4 fruit fly cellular contexts compared by ENCODE assay signal in the genomic region with DNA sequence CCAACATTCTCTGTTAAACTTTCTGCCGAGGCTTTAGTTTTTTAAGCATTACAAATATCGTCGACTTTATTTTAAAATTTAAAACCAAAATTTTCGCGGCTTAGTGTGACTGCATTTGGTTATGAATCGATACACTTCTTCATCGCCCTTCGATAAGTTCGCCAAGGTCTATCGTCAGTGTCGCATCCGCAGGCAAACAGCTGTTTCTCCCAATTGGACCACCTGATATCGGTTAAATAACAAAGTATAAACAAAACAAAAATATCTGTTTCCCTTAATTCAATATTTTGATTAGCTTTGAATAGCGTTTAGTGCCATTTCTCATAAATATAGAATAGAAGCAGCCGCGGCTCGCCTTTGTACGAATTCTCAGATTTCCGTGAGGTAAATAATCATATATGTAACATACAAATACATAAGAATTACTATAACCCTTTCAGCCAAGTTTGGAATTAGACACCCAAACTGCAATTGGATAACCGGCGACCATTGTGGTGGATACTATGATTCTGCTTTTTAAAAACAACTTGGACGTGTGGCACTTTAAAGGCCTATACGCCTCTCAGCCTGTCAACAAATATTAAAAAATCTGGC.
TF ChIP-seq lines count a peak whose summit lies in the region.

A gene (plus strand): TSS at position 219 of the 594 bp plus-strand sequence.

- TF ChIP-seq CTCF in whole organism, embryonic (GFP tag; optimal IDR thresholded peaks at IDR 0.05; lab: Kevin White, UChicago) = no peak

TF ChIP-seq in whole organism, adult, 20 proteins besides CTCF, POLR2A, EP300 and RAD21:
- TF ChIP-seq CG11617 (GFP tag; optimal IDR thresholded peaks at IDR 0.05; lab: Kevin White, UChicago) = no peak
- peak; percentile 70 for TF ChIP-seq bab1 (GFP tag; optimal IDR thresholded peaks at IDR 0.05; lab: Kevin White, UChicago)
- TF ChIP-seq CG12768 (GFP tag; optimal IDR thresholded peaks at IDR 0.05; lab: Kevin White, UChicago) = no peak

TF ChIP-seq in whole organism, embryonic, 481 proteins besides CTCF, POLR2A, EP300 and RAD21 (continues in another document):
- no peak for TF ChIP-seq CG11247 (GFP tag; IDR thresholded peaks at IDR 0.05; lab: Robert Waterston, UW)
- peak; percentile 90 for TF ChIP-seq CG2116 (GFP tag; optimal IDR thresholded peaks at IDR 0.05; lab: Kevin White, UChicago)
- TF ChIP-seq nau (GFP tag; optimal IDR thresholded peaks at IDR 0.05; lab: Kevin White, UChicago) = no peak
- peak; percentile 80 for TF ChIP-seq Dll (GFP tag; IDR thresholded peaks at IDR 0.05; lab: Robert Waterston, UW; ENCODE audit: partially characterized antibody)
- TF ChIP-seq CG14710 (tag; optimal IDR thresholded peaks at IDR 0.05; lab: Kevin White, UChicago) = peak; percentile 27
- TF ChIP-seq crp (GFP tag; optimal IDR thresholded peaks at IDR 0.05; lab: Kevin White, UChicago) = peak; percentile 67 to 96
- peak; percentile 61 for TF ChIP-seq BEAF-32 (GFP tag; optimal IDR thresholded peaks at IDR 0.05; lab: Kevin White, UChicago)
- peak; percentile 51 for TF ChIP-seq gfzf (GFP tag; optimal IDR thresholded peaks at IDR 0.05; lab: Kevin White, UChicago)
- TF ChIP-seq CG32532 (GFP tag; IDR thresholded peaks at IDR 0.05; lab: Robert Waterston, UW) = no peak
- TF ChIP-seq sna (GFP tag; IDR thresholded peaks at IDR 0.05; lab: Robert Waterston, UW; ENCODE audit: partially characterized antibody) = peak; percentile 80
- peak; percentile 28 for TF ChIP-seq CG11504 (tag; optimal IDR thresholded peaks at IDR 0.05; lab: Kevin White, UChicago)
- peak; percentile 97 for TF ChIP-seq E2f2 (GFP tag; IDR thresholded peaks at IDR 0.05; lab: Robert Waterston, UW)
- no peak for TF ChIP-seq HLH3B (GFP tag; IDR thresholded peaks at IDR 0.05; lab: Robert Waterston, UW)
- peak; percentile 25; the same call in 1 of the 3 replicates for TF ChIP-seq Doc3 (GFP tag; IDR thresholded peaks at IDR 0.05; lab: Robert Waterston, UW; ENCODE audit: partially characterized antibody)
- TF ChIP-seq Bgb (GFP tag; IDR thresholded peaks at IDR 0.05; lab: Robert Waterston, UW; ENCODE audit: partially characterized antibody) = peak; percentile 70
- TF ChIP-seq nmo (GFP tag; optimal IDR thresholded peaks at IDR 0.05; lab: Kevin White, UChicago) = peak; percentile 12
- peak; percentile 69 for TF ChIP-seq kah (GFP tag; optimal IDR thresholded peaks at IDR 0.05; lab: Kevin White, UChicago)
- TF ChIP-seq Sry-δ (GFP tag; optimal IDR thresholded peaks at IDR 0.05; lab: Kevin White, UChicago) = peak; percentile 88
- peak; percentile 76 for TF ChIP-seq CG6791 (GFP tag; IDR thresholded peaks at IDR 0.05; lab: Robert Waterston, UW; ENCODE audit: partially characterized antibody)
- TF ChIP-seq unc-4 (GFP tag; IDR thresholded peaks at IDR 0.05; lab: Robert Waterston, UW; ENCODE audit: partially characterized antibody) = peak; percentile 78
- TF ChIP-seq trh (GFP tag; optimal IDR thresholded peaks at IDR 0.05; lab: Kevin White, UChicago) = no peak
- no peak for TF ChIP-seq Hr3 (GFP tag; optimal IDR thresholded peaks at IDR 0.05; lab: Kevin White, UChicago)
- peak; percentile 17 for TF ChIP-seq Neu2 (GFP tag; optimal IDR thresholded peaks at IDR 0.05; lab: Kevin White, UChicago; ENCODE audit: borderline replicate concordance)
- peak; percentile 78 for TF ChIP-seq CG9797 (GFP tag; optimal IDR thresholded peaks at IDR 0.05; lab: Kevin White, UChicago)
- TF ChIP-seq MBD-R2 (GFP tag; IDR thresholded peaks at IDR 0.05; lab: Robert Waterston, UW) = peak; percentile 77

TF ChIP-seq in whole organism, prepupa, 60 proteins besides CTCF, POLR2A, EP300 and RAD21:
- peak; percentile 66 for TF ChIP-seq vri (GFP tag; optimal IDR thresholded peaks at IDR 0.05; lab: Kevin White, UChicago)
- TF ChIP-seq net (GFP tag; optimal IDR thresholded peaks at IDR 0.05; lab: Kevin White, UChicago) = no peak
- TF ChIP-seq fkh (GFP tag; optimal IDR thresholded peaks at IDR 0.05; lab: Kevin White, UChicago) = peak; percentile 21
- peak; percentile 63 for TF ChIP-seq Eip78C (GFP tag; lab: Kevin White, UChicago)
- TF ChIP-seq svp (GFP tag; lab: Kevin White, UChicago) = no peak
- no peak for TF ChIP-seq esn (GFP tag; optimal IDR thresholded peaks at IDR 0.05; lab: Kevin White, UChicago)
- peak; percentile 71 for TF ChIP-seq dsx (GFP tag; optimal IDR thresholded peaks at IDR 0.05; lab: Kevin White, UChicago; ENCODE audit: poor library complexity, severe bottlenecking)

TF ChIP-seq in whole organism, wandering third instar larva, 38 proteins besides CTCF, POLR2A, EP300 and RAD21:
- TF ChIP-seq CG9705 (GFP tag; optimal IDR thresholded peaks at IDR 0.05; lab: Kevin White, UChicago) (no peak), Mio (GFP tag; optimal IDR thresholded peaks at IDR 0.05; lab: Kevin White, UChicago) (no peak), Rel (GFP tag; optimal IDR thresholded peaks at IDR 0.05; lab: Kevin White, UChicago) (no peak), Rel (tag; optimal IDR thresholded peaks at IDR 0.05; lab: Kevin White, UChicago) (peak; percentile 18)
TF ChIP-seq in whole organism, wandering third instar larva: peak in this region for 1.
